Worm (Caenorhabditis elegans) whole organism, mixed stage, embryonic: ENCODE measurements around the gene hpo-26.

ENCODE experiments used
- M03D4.4 ChIP-seq: sonication (generic microtip); optimal IDR thresholded peaks from 2 replicates; lab custom pipeline; 2017; ENCODE audit warnings: mild to moderate bottlenecking, missing genetic modification characterization, missing compliant biosample characterization
- bed-3 ChIP-seq: fragments of 200-800 bp; sonication (Bioruptor generic); optimal IDR thresholded peaks from 3 replicates; lab custom pipeline; 2018; ENCODE audit warnings: mild to moderate bottlenecking, missing genetic modification characterization, moderate library complexity, missing compliant biosample characterization
- blmp-1 ChIP-seq: fragments of 150-350 bp; optimal IDR thresholded peaks from 2 replicates; lab custom pipeline; 2014; ENCODE audit warnings: missing biosample characterization, missing genetic modification characterization
- ceh-39 ChIP-seq: fragments of 150-350 bp; optimal IDR thresholded peaks from 2 replicates; lab custom pipeline; 2014; ENCODE audit warnings: missing biosample characterization, missing genetic modification characterization
- ceh-43 ChIP-seq: fragments of 200-800 bp; sonication (Bioruptor generic); optimal IDR thresholded peaks from 2 replicates; lab custom pipeline; 2018; ENCODE audit warnings: mild to moderate bottlenecking, missing genetic modification characterization, moderate library complexity, missing compliant biosample characterization
- ces-1 ChIP-seq: fragments of 150-350 bp; optimal IDR thresholded peaks from 2 replicates; lab custom pipeline; 2014; ENCODE audit warnings: missing biosample characterization, missing genetic modification reagents, missing genetic modification characterization
- cnd-1 ChIP-seq: fragments of 200-800 bp; sonication (Bioruptor generic); optimal IDR thresholded peaks from 2 replicates; lab custom pipeline; 2018; ENCODE audit warnings: mild to moderate bottlenecking, missing genetic modification characterization, missing compliant biosample characterization
- drap-1 ChIP-seq: fragments of 200-800 bp; sonication (Bioruptor generic); optimal IDR thresholded peaks from 3 replicates; lab custom pipeline; 2018; ENCODE audit warnings: mild to moderate bottlenecking, missing genetic modification characterization, missing compliant biosample characterization
- elt-1 ChIP-seq: sonication (generic microtip); optimal IDR thresholded peaks from 2 replicates; lab custom pipeline; 2017; ENCODE audit warnings: missing genetic modification characterization, mild to moderate bottlenecking, missing compliant biosample characterization, antibody characterized with exemption, moderate library complexity, borderline replicate concordance; ENCODE audit not compliant: insufficient read depth
- flh-1 ChIP-seq: fragments of 200-800 bp; sonication (Bioruptor generic); optimal IDR thresholded peaks from 2 replicates; lab custom pipeline; 2018; ENCODE audit warnings: mild to moderate bottlenecking, missing genetic modification characterization, moderate library complexity, missing compliant biosample characterization
- ham-2 ChIP-seq: fragments of 200-800 bp; sonication (Bioruptor generic); optimal IDR thresholded peaks from 2 replicates; lab custom pipeline; 2018; ENCODE audit warnings: mild to moderate bottlenecking, missing genetic modification characterization, missing compliant biosample characterization
- hlh-1 ChIP-seq: fragments of 150-350 bp; optimal IDR thresholded peaks from 2 replicates; lab custom pipeline; 2014; ENCODE audit warnings: missing biosample characterization, missing genetic modification reagents, missing genetic modification characterization
- lin-13 ChIP-seq: fragments of 150-350 bp; optimal IDR thresholded peaks from 2 replicates; lab custom pipeline; 2014; ENCODE audit warnings: missing biosample characterization, missing genetic modification characterization
- lin-32 ChIP-seq: fragments of 200-800 bp; sonication (Bioruptor generic); optimal IDR thresholded peaks from 2 replicates; lab custom pipeline; 2018; ENCODE audit warnings: mild to moderate bottlenecking, missing genetic modification characterization, missing compliant biosample characterization
- mab-5 ChIP-seq: fragments of 150-350 bp; optimal IDR thresholded peaks from 2 replicates; lab custom pipeline; 2014; ENCODE audit warnings: missing biosample characterization, missing genetic modification characterization
- mep-1 ChIP-seq: fragments of 150-350 bp; optimal IDR thresholded peaks from 2 replicates; lab custom pipeline; 2017; ENCODE audit warnings: missing biosample characterization, missing genetic modification reagents, missing genetic modification characterization, inconsistent platforms
- mls-2 ChIP-seq: sonication (generic microtip); optimal IDR thresholded peaks from 2 replicates; lab custom pipeline; 2016; ENCODE audit warnings: mild to moderate bottlenecking, missing genetic modification characterization, moderate library complexity, missing compliant biosample characterization
- nhr-12 ChIP-seq: fragments of 150-350 bp; optimal IDR thresholded peaks from 2 replicates; lab custom pipeline; 2014; ENCODE audit warnings: missing biosample characterization, missing genetic modification characterization
- nhr-2 ChIP-seq: fragments of 150-350 bp; optimal IDR thresholded peaks from 2 replicates; lab custom pipeline; 2014; ENCODE audit warnings: missing biosample characterization, missing genetic modification characterization
- nhr-237 ChIP-seq: fragments of 150-350 bp; optimal IDR thresholded peaks from 2 replicates; lab custom pipeline; 2014; ENCODE audit warnings: missing biosample characterization, missing genetic modification characterization
- nhr-28 ChIP-seq: fragments of 150-350 bp; optimal IDR thresholded peaks from 2 replicates; lab custom pipeline; 2014; ENCODE audit warnings: missing biosample characterization, missing genetic modification characterization
- nhr-76 ChIP-seq: sonication (generic microtip); optimal IDR thresholded peaks from 2 replicates; lab custom pipeline; 2017; ENCODE audit warnings: missing biosample characterization, missing genetic modification characterization
- pha-4 ChIP-seq: fragments of 150-350 bp; optimal IDR thresholded peaks from 2 replicates; lab custom pipeline; 2018; ENCODE audit warnings: missing biosample characterization, missing genetic modification reagents, missing genetic modification characterization
- sem-2 ChIP-seq: fragments of 200-800 bp; sonication (Bioruptor generic); optimal IDR thresholded peaks from 2 replicates; lab custom pipeline; 2018; ENCODE audit warnings: mild to moderate bottlenecking, missing genetic modification characterization, missing compliant biosample characterization
- snpc-4 ChIP-seq: fragments of 150-350 bp; optimal IDR thresholded peaks from 2 replicates; lab custom pipeline; 2014; ENCODE audit warnings: missing biosample characterization, missing genetic modification characterization
- sptf-1 ChIP-seq: sonication (generic microtip); optimal IDR thresholded peaks from 2 replicates; lab custom pipeline; 2017; ENCODE audit warnings: mild to moderate bottlenecking, missing genetic modification characterization, moderate library complexity, missing compliant biosample characterization
- tbx-8 ChIP-seq: fragments of 200-800 bp; sonication (Bioruptor generic); optimal IDR thresholded peaks from 2 replicates; lab custom pipeline; 2018; ENCODE audit warnings: mild to moderate bottlenecking, missing genetic modification characterization, moderate library complexity, missing compliant biosample characterization
- unc-120 ChIP-seq: sonication (generic microtip); optimal IDR thresholded peaks from 2 replicates; lab custom pipeline; 2017; ENCODE audit warnings: missing genetic modification characterization, missing compliant biosample characterization; ENCODE audit not compliant: poor library complexity, severe bottlenecking
- unc-39 ChIP-seq: fragments of 150-350 bp; optimal IDR thresholded peaks from 2 replicates; lab custom pipeline; 2014; ENCODE audit warnings: missing biosample characterization, missing genetic modification characterization
- unc-62 ChIP-seq: fragments of 150-350 bp; optimal IDR thresholded peaks from 2 replicates; lab custom pipeline; 2014; ENCODE audit warnings: missing biosample characterization, missing genetic modification reagents, missing genetic modification characterization
- ztf-11 ChIP-seq: fragments of 150-350 bp; optimal IDR thresholded peaks from 2 replicates; lab custom pipeline; 2014; ENCODE audit warnings: missing biosample characterization, missing genetic modification characterization

The hpo-26 gene

DNA sequence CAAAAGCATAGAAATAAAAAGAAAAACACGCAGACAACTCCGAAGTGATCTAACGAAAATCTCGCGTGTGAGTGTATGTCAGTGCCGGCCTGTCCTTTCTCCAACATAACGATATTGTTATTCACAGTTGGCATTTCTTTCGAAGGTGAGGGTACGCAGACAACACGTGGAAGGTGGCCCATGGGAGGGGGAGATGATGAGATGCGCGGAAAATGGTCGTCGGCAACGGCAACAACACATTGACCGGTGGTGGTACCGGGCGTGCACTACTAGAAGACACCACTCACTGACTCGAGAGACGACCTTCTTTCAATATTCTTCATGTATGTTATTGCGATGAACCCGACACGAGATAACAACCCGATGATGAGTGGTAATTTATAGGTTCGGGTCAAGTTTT is 12.1 kb upstream of the hpo-26 start:
- no peak for TF ChIP-seq sptf-1
- TF ChIP-seq nhr-2 (tag; lab: Kevin White, UChicago), result peak; percentile 95
- no peak for TF ChIP-seq unc-62 (GFP tag; lab: Kevin White, UChicago)
- no peak for TF ChIP-seq nhr-12 (tag; lab: Kevin White, UChicago)

- no peak for TF ChIP-seq unc-39 (tag; lab: Kevin White, UChicago)
- TF ChIP-seq cnd-1 (tag; lab: Kevin White, UChicago), result peak; percentile 48
- peak; percentile 2 for TF ChIP-seq unc-120 (tag; lab: Kevin White, UChicago)
- peak; percentile 84 for TF ChIP-seq ham-2 (GFP tag; lab: Kevin White, UChicago)
Observed at ce11 chrV:6541875-6542274, 9.0 kb upstream of the hpo-26 start.

ce11 chrV:6538323-6538722 is 5.5 kb upstream of the hpo-26 start:
- TF ChIP-seq mls-2 (tag; lab: Kevin White, UChicago) (no peak), sptf-1 (peak; percentile 44), nhr-76 (tag; lab: Kevin White, UChicago) (no peak), elt-1 (tag; lab: Kevin White, UChicago) (no peak), unc-120 (tag; lab: Kevin White, UChicago) (peak; percentile 12), snpc-4 (tag; lab: Kevin White, UChicago) (no peak), flh-1 (no peak)

DNA sequence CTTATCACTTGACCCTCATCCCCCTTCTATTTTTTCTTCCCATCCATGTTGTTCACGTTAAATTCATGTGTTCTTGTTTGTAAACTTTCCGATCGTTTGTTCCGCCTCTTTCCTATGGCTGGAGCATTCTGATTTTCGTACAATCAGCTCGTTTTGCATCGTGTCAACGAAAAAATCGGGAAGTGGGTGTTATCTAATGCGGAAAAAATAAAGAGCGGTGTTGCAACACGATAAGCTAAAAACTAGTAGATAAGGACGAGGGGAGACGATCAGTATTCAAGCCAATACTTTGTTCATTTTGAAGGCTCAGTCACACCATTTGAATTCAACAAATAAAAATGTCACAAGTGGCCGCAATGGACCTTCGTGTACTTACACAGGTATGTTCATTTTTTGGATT is 8.1 kb downstream of the hpo-26 start, which contains the start of gene acs-1:
Gene acs-1 (plus strand): TSS at position 233 of the 400 bp plus-strand sequence.
- TF ChIP-seq M03D4.4 (tag; lab: Kevin White, UChicago) (no peak), nhr-2 (tag; lab: Kevin White, UChicago) (no peak), nhr-237 (no peak), sem-2 (no peak), lin-13 (tag; lab: Kevin White, UChicago) (no peak), lin-32 (GFP tag; lab: Kevin White, UChicago) (no peak), drap-1 (GFP tag; lab: Kevin White, UChicago) (no peak), elt-1 (tag; lab: Kevin White, UChicago) (no peak), ztf-11 (tag; lab: Kevin White, UChicago) (no peak), bed-3 (GFP tag; lab: Kevin White, UChicago) (no peak), nhr-28 (tag; lab: Kevin White, UChicago) (no peak), nhr-76 (tag; lab: Kevin White, UChicago) (no peak), unc-120 (tag; lab: Kevin White, UChicago) (no peak), pha-4 (tag; lab: Kevin White, UChicago) (no peak), blmp-1 (tag; lab: Kevin White, UChicago) (no peak)

DNA sequence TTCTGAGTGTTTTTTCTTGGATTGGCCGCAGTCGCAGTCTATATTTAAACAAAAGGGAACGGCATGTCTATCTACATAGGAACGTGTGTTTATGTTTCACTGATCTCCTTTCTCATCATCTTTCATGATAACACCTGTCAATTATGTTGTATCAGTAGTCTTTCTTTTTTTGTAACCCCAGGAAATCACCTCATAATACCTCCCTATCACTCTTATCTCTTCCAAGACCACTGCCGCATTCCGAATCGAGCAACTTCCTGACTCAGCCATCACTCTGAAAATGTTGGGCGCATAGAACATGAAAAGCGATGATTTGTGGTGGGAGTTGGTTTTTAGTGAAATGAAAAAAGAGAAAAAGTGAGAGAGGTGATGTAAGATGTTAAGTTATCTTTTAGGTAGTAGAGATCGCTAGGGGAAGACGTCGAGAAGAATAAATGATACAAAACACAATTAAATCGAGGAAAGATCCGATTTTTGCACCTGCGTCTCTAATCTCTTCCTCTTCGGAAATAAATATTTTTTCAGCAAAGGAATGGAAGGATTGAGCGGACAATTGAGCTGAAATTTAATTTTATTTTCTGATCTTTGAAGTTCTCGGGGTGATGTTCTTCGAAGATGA is 9.9 kb downstream of the hpo-26 start:
- no peak for TF ChIP-seq unc-39 (tag; lab: Kevin White, UChicago)

ce11 chrV:6520385-6521080 is 12.3 kb downstream of the hpo-26 start, which contains the start of the genes F46E10.2 and F46E10.18:
Gene F46E10.2, plus strand, starts transcription at chrV:6520435.
Gene F46E10.18, plus strand, starts transcription at chrV:6521030.
- TF ChIP-seq M03D4.4 (tag; lab: Kevin White, UChicago) (no peak), pha-4 (tag; lab: Kevin White, UChicago) (no peak), unc-39 (tag; lab: Kevin White, UChicago) (no peak), flh-1 (no peak), blmp-1 (tag; lab: Kevin White, UChicago) (no peak), sem-2 (no peak), ceh-39 (tag; lab: Kevin White, UChicago) (no peak), mep-1 (no peak)

DNA sequence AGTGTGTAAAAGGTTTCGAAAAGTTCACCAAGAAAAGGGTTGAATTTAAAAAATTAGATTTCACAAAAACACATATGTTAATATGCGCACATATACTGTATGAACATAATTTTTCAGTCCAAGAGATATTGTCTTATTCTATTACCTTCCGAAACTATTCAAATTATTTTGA is 14.7 kb downstream of the hpo-26 start, which contains the start of gene F46E10.3:
Gene F46E10.3 (plus strand): TSS at position 73 of the 172 bp plus-strand sequence.
- TF ChIP-seq snpc-4 (tag; lab: Kevin White, UChicago) (no peak), unc-39 (tag; lab: Kevin White, UChicago) (no peak), mab-5 (no peak), mls-2 (tag; lab: Kevin White, UChicago) (no peak), tbx-8 (GFP tag; lab: Kevin White, UChicago) (no peak), lin-32 (GFP tag; lab: Kevin White, UChicago) (no peak), ceh-43 (GFP tag; lab: Kevin White, UChicago) (no peak), ces-1 (GFP tag; lab: Kevin White, UChicago) (no peak), hlh-1 (tag; lab: Kevin White, UChicago) (no peak), mep-1 (no peak), sem-2 (no peak), lin-13 (tag; lab: Kevin White, UChicago) (no peak), unc-62 (GFP tag; lab: Kevin White, UChicago) (no peak), cnd-1 (tag; lab: Kevin White, UChicago) (no peak), elt-1 (tag; lab: Kevin White, UChicago) (no peak), ham-2 (GFP tag; lab: Kevin White, UChicago) (no peak), sptf-1 (no peak), unc-120 (tag; lab: Kevin White, UChicago) (no peak), blmp-1 (tag; lab: Kevin White, UChicago) (no peak), nhr-12 (tag; lab: Kevin White, UChicago) (no peak)
